Fruit fly (Drosophila melanogaster): ENCODE results near the gene CG32243.

- no peak for TF ChIP-seq CG8478 (optimal IDR thresholded peaks at IDR 0.05)
- TF ChIP-seq CTCF (optimal IDR thresholded peaks at IDR 0.05): no peak
Measured at dm6 chr3L:4544633-4545032, 3.6 kb upstream of the CG32243 start.
